Fruit fly (Drosophila melanogaster): ENCODE results near the gene Mnat9.

Mnat9 gene

DNA sequence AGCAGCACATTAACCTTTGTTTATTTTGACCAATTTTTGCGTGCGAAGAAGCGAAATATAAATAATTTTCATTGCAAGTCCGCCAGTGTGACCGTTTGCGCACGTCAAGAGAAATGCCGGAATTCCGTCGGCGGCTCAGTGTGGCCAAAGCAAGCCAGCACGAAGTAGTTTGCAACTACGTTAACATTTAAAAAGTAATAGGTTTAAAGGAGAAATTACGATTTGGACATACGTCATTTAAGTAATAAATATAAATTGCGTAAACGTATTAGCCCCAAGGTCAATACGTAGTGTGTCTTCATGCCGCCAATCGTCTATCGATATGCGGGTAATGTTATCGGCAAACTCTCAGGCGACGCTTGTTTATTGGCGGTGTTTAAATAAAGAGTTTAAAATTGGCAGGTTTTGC lies 35.4 kb downstream of the Mnat9 start, which contains the start of the genes pygo and rod (continued):
- TF ChIP-seq CG9215 (GFP tag; IDR thresholded peaks at IDR 0.05) (no peak), CG34224 (GFP tag; IDR thresholded peaks at IDR 0.05; ENCODE audit: partially characterized antibody) (peak; percentile 70), Lpt (GFP tag; optimal IDR thresholded peaks at IDR 0.05) (no peak), CG4424 (GFP tag; optimal IDR thresholded peaks at IDR 0.05) (no peak), CG1602 (GFP tag; optimal IDR thresholded peaks at IDR 0.05) (no peak), CG13624 (GFP tag; optimal IDR thresholded peaks at IDR 0.05) (peak; percentile 37), h (optimal IDR thresholded peaks at IDR 0.05) (no peak), chn (GFP tag; optimal IDR thresholded peaks at IDR 0.05) (no peak), twi (tag; optimal IDR thresholded peaks at IDR 0.05) (no peak), Drgx (GFP tag; IDR thresholded peaks at IDR 0.05) (no peak), HmgZ (tag; optimal IDR thresholded peaks at IDR 0.05) (peak; percentile 66), CG9437 (GFP tag; optimal IDR thresholded peaks at IDR 0.05) (peak; percentile 98), CG3726 (GFP tag; IDR thresholded peaks at IDR 0.05) (no peak), chif (GFP tag; optimal IDR thresholded peaks at IDR 0.05) (peak in 1 of 2 experiments; percentile 5), CG32532 (GFP tag; IDR thresholded peaks at IDR 0.05) (no peak), Taf1 (GFP tag; IDR thresholded peaks at IDR 0.05) (no peak), Deaf1 (tag; optimal IDR thresholded peaks at IDR 0.05) (no peak), CG2712 (tag; optimal IDR thresholded peaks at IDR 0.05) (peak; percentile 34), chm (GFP tag; IDR thresholded peaks at IDR 0.05) (no peak), esg (GFP tag; conservative IDR thresholded peaks at IDR 0.05) (no peak), grau (tag; optimal IDR thresholded peaks at IDR 0.05) (no peak)

DNA sequence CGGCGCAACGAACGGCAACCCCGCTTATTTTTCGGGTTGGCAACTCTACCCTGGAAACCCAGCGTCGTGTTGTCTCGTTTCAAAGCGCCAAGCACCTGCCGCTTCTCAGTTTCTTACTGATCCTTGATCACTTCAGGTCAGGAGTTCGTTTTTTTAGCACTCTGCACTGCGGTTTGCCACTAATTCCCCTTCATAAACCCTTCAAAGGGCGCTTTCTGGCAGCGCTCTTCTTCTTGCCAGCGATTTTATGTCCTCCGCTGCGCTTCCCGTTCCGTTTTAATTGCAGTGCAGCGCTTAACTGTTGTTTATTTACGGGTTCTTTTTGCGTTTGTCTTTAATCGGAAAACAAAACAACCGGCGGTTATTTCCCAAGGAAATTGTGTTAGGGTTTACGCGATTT lies 35.9 kb downstream of the Mnat9 start:
- TF ChIP-seq pfk (GFP tag; optimal IDR thresholded peaks at IDR 0.05) = no peak
- no peak for TF ChIP-seq CG2678 (tag; optimal IDR thresholded peaks at IDR 0.05)
- TF ChIP-seq CG9215 (GFP tag; IDR thresholded peaks at IDR 0.05) = peak; percentile 47
- peak; percentile 83 for TF ChIP-seq CG17385 (GFP tag; optimal IDR thresholded peaks at IDR 0.05)
- no peak for TF ChIP-seq chinmo (GFP tag; IDR thresholded peaks at IDR 0.05; ENCODE audit: partially characterized antibody)

DNA sequence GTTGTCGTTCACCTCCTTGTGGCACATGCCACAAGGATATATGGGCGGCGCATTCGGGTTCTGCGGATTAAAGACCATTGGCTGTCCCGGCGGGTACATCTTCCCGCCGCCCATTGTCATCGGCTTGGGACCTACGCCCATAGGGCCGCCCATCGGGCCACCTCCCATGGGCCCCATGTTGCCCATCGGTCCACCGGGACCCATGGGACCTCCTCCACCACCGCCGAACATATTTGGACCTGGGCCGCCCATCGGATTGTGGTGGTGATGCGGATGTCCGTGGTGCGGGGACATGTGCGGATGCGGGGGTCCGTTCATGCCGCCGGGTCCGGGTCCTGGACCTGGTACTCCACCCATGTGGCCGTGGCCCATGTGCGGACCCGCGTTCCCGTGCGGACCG lies 38.6 kb downstream of the Mnat9 start:
- TF ChIP-seq Med (GFP tag) (peak; percentile 49), CG7839 (tag; optimal IDR thresholded peaks at IDR 0.05) (no peak)

DNA sequence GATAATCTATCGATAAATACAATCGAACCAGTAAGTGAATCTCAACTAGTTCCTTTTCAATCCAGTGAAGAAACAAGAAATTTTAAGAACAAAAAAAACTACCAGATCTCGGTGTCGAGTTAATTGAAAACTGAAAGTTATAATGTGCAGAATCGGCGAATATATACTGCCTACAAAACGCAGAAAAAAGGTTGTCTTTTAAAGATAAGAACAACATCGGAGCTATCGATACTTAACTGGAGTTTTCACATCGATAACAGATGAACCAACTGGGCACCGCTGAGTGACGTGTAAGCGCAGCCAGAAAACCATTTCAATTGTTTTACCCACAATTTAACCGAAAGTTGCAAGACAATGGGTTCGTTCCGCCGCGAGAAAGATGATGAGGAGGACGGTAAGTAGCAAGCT lies 44.1 kb downstream of the Mnat9 start, which contains the start of gene gammaCOP:
Gene gammaCOP, plus strand, starts transcription at position 259 of the 408 bp plus-strand sequence.
- no peak for TF ChIP-seq ase (GFP tag; IDR thresholded peaks at IDR 0.05)
- TF ChIP-seq bbx (GFP tag; IDR thresholded peaks at IDR 0.05; ENCODE audit: partially characterized antibody) = peak; percentile 81
- TF ChIP-seq mld (GFP tag; IDR thresholded peaks at IDR 0.05; ENCODE audit: partially characterized antibody) = peak; percentile 36; the same call in 1 of the 3 replicates
- peak; percentile 28 for TF ChIP-seq gfzf (GFP tag; optimal IDR thresholded peaks at IDR 0.05)
- no peak for TF ChIP-seq CG1602 (GFP tag; optimal IDR thresholded peaks at IDR 0.05)
- TF ChIP-seq inv (GFP tag; IDR thresholded peaks at IDR 0.05; ENCODE audit: partially characterized antibody) = peak; percentile 85
- TF ChIP-seq tll (GFP tag; optimal IDR thresholded peaks at IDR 0.05) = no peak
- TF ChIP-seq sug (tag; optimal IDR thresholded peaks at IDR 0.05) = no peak
- TF ChIP-seq Gsc (GFP tag; IDR thresholded peaks at IDR 0.05) = no peak
- peak; percentile 77 for TF ChIP-seq CG2129 (GFP tag; IDR thresholded peaks at IDR 0.05; ENCODE audit: partially characterized antibody)
- TF ChIP-seq CG10431 (GFP tag; optimal IDR thresholded peaks at IDR 0.05) = no peak
- no peak for TF ChIP-seq crol (GFP tag; IDR thresholded peaks at IDR 0.05)
- TF ChIP-seq CG17186 (GFP tag; optimal IDR thresholded peaks at IDR 0.05) = no peak
- peak; percentile 99 for TF ChIP-seq CG15514 (GFP tag; optimal IDR thresholded peaks at IDR 0.05)
- TF ChIP-seq danr (GFP tag; IDR thresholded peaks at IDR 0.05) = no peak
- no peak for TF ChIP-seq Six4 (GFP tag; optimal IDR thresholded peaks at IDR 0.05)
- no peak for TF ChIP-seq ap (GFP tag; IDR thresholded peaks at IDR 0.05)
- peak; percentile 10 for TF ChIP-seq CG4424 (GFP tag; optimal IDR thresholded peaks at IDR 0.05)
- TF ChIP-seq sob (GFP tag; IDR thresholded peaks at IDR 0.05) = no peak
- TF ChIP-seq Poxn (GFP tag; IDR thresholded peaks at IDR 0.05) = no peak
- TF ChIP-seq zen2 (GFP tag; IDR thresholded peaks at IDR 0.05; ENCODE audit: partially characterized antibody) = peak; percentile 82; the same call in 2 of the 3 replicates
- peak; percentile 59 for TF ChIP-seq Sry-β (GFP tag; optimal IDR thresholded peaks at IDR 0.05)
- peak; percentile 31 for TF ChIP-seq bab2 (GFP tag; optimal IDR thresholded peaks at IDR 0.05)

Measured in whole organism, embryonic.